Worm (Caenorhabditis elegans) whole organism, young adult: ENCODE results near the gene smg-9.
A peak's percentile ranks its signal among the peaks of the same experiment; 100 is the strongest.

Experiments used
- C17E4.6 ChIP-seq: fragments of 200-800 bp; sonication (Bioruptor generic); IDR thresholded peaks from 2 replicates; pipeline ENCODE4 v1.3.6; 2022; ENCODE audit warnings: missing genetic modification reagents, missing genetic modification characterization, missing compliant biosample characterization
- F57C9.4 ChIP-seq: sonication (generic microtip); optimal IDR thresholded peaks from 2 replicates; lab custom pipeline; 2017; ENCODE audit warnings: mild to moderate bottlenecking, missing genetic modification characterization, missing compliant biosample characterization
- Y53F4B.3 ChIP-seq: fragments of 200-800 bp; sonication (Bioruptor generic); IDR thresholded peaks from 2 replicates; pipeline ENCODE4 v1.3.6; 2022; ENCODE audit warnings: missing genetic modification reagents, missing genetic modification characterization, missing compliant biosample characterization
- Y56A3A.18 ChIP-seq: fragments of 200-800 bp; sonication (Bioruptor generic); IDR thresholded peaks from 2 replicates; pipeline ENCODE4 v1.3.6; 2022; ENCODE audit warnings: missing genetic modification reagents, missing genetic modification characterization, missing compliant biosample characterization
- Y67H2A.10 ChIP-seq: fragments of 200-800 bp; sonication (Bioruptor generic); conservative IDR thresholded peaks from 2 replicates; pipeline ENCODE4 v1.3.6; 2022; ENCODE audit warnings: missing genetic modification reagents, missing genetic modification characterization, missing compliant biosample characterization
- Y79H2A.3 ChIP-seq: fragments of 200-800 bp; sonication (Bioruptor generic); conservative IDR thresholded peaks from 2 replicates; pipeline ENCODE4 v1.3.6; 2022; ENCODE audit warnings: missing genetic modification reagents, missing genetic modification characterization, missing compliant biosample characterization
- ZK185.1 ChIP-seq: sonication (generic microtip); optimal IDR thresholded peaks from 2 replicates; lab custom pipeline; 2016; ENCODE audit warnings: mild to moderate bottlenecking, missing genetic modification characterization, missing compliant biosample characterization; ENCODE audit not compliant: poor library complexity, severe bottlenecking
- bed-1 ChIP-seq: fragments of 200-800 bp; sonication (Bioruptor generic); IDR thresholded peaks from 2 replicates; pipeline ENCODE4 v1.3.6; 2022; ENCODE audit warnings: missing genetic modification reagents, missing genetic modification characterization, missing compliant biosample characterization
- ccch-3 ChIP-seq: fragments of 200-800 bp; sonication (Bioruptor generic); optimal IDR thresholded peaks from 2 replicates; lab custom pipeline; 2018; ENCODE audit warnings: mild to moderate bottlenecking, missing genetic modification characterization, missing compliant biosample characterization
- ceh-100 ChIP-seq: fragments of 200-800 bp; sonication (Bioruptor generic); IDR thresholded peaks from 2 replicates; pipeline ENCODE4 v1.3.6; 2022; ENCODE audit warnings: missing genetic modification reagents, missing genetic modification characterization, missing compliant biosample characterization
- ceh-79 ChIP-seq: sonication (generic microtip); optimal IDR thresholded peaks from 2 replicates; lab custom pipeline; 2017; ENCODE audit warnings: mild to moderate bottlenecking, missing genetic modification characterization, missing compliant biosample characterization
- dpff-1 ChIP-seq: sonication (generic microtip); optimal IDR thresholded peaks from 2 replicates; lab custom pipeline; 2017; ENCODE audit warnings: mild to moderate bottlenecking, missing genetic modification characterization, missing compliant biosample characterization
- egrh-3 ChIP-seq: fragments of 200-800 bp; sonication (Bioruptor generic); IDR thresholded peaks from 2 replicates; pipeline ENCODE4 v1.3.6; 2022; ENCODE audit warnings: missing genetic modification reagents, missing genetic modification characterization, missing compliant biosample characterization
- fkh-3 ChIP-seq: sonication (generic microtip); optimal IDR thresholded peaks from 2 replicates; lab custom pipeline; 2016; ENCODE audit warnings: mild to moderate bottlenecking, missing genetic modification characterization, missing compliant biosample characterization
- lsy-27 ChIP-seq: sonication (generic microtip); optimal IDR thresholded peaks from 2 replicates; lab custom pipeline; 2017; ENCODE audit warnings: missing genetic modification characterization, mild to moderate bottlenecking, missing compliant biosample characterization, antibody characterized with exemption, missing genotype, borderline replicate concordance; ENCODE audit not compliant: insufficient read depth
- madf-10 ChIP-seq: sonication (generic microtip); optimal IDR thresholded peaks from 2 replicates; lab custom pipeline; 2016; ENCODE audit warnings: mild to moderate bottlenecking, missing genetic modification characterization, missing compliant biosample characterization
- madf-6 ChIP-seq: fragments of 200-800 bp; sonication (Bioruptor generic); IDR thresholded peaks from 2 replicates; pipeline ENCODE4 v1.3.6; 2022; ENCODE audit warnings: missing genetic modification reagents, missing genetic modification characterization, missing compliant biosample characterization
- mel-28 ChIP-seq: sonication (generic microtip); optimal IDR thresholded peaks from 2 replicates; lab custom pipeline; 2016; ENCODE audit warnings: borderline replicate concordance, mild to moderate bottlenecking, missing genetic modification characterization, missing compliant biosample characterization
- nfya-1 ChIP-seq: sonication (generic microtip); optimal IDR thresholded peaks from 2 replicates; lab custom pipeline; 2017; ENCODE audit warnings: antibody characterized with exemption, missing compliant biosample characterization, missing genetic modification characterization, borderline replicate concordance; ENCODE audit not compliant: insufficient read depth
- pbrm-1 ChIP-seq: fragments of 200-800 bp; sonication (Bioruptor generic); IDR thresholded peaks from 2 replicates; pipeline ENCODE4 v1.3.6; 2022; ENCODE audit warnings: missing genetic modification reagents, missing genetic modification characterization, missing compliant biosample characterization
- snpc-4 ChIP-seq, 5 experiments: fragments of 150-350 bp in 1 of 5; sonication (generic microtip) in 4 of 5; optimal IDR thresholded peaks; 2 replicates each; lab custom pipeline; 2014 to 2018; ENCODE audit warnings: missing genetic modification characterization in 5 of 5, missing biosample characterization in 3 of 5, antibody characterized with exemption in 2 of 5, mild to moderate bottlenecking in 2 of 5, missing compliant biosample characterization in 2 of 5, missing genotype in 2 of 5, moderate library complexity in 2 of 5, missing genetic modification reagents in 1 of 5
- somi-1 ChIP-seq: fragments of 200-800 bp; sonication (Bioruptor generic); optimal IDR thresholded peaks from 2 replicates; lab custom pipeline; 2018; ENCODE audit warnings: mild to moderate bottlenecking, missing genetic modification characterization, missing compliant biosample characterization
- unc-130 ChIP-seq: sonication (generic microtip); optimal IDR thresholded peaks from 2 replicates; lab custom pipeline; 2016; ENCODE audit warnings: missing genetic modification reagents, missing genetic modification characterization, missing compliant biosample characterization
- unc-62 ChIP-seq: fragments of 150-350 bp; optimal IDR thresholded peaks from 2 replicates; lab custom pipeline; 2014; ENCODE audit warnings: missing biosample characterization, missing genetic modification reagents, missing genetic modification characterization
- zfh-2 ChIP-seq: fragments of 200-800 bp; sonication (Bioruptor generic); conservative IDR thresholded peaks from 2 replicates; pipeline ENCODE4 v1.3.6; 2022; ENCODE audit warnings: missing genetic modification reagents, missing genetic modification characterization, missing compliant biosample characterization

smg-9 gene

ce11 chrII:14753246-14753645 is 597 bp upstream of the smg-9 start:
- TF ChIP-seq nfya-1 (tag; lab: Kevin White, UChicago): no peak
- TF ChIP-seq zfh-2 (GFP tag; lab: Robert Waterston, UW): peak; percentile 89
- peak; percentile 79; the same call in 1 of the 2 replicates for TF ChIP-seq egrh-3

- no peak for TF ChIP-seq ceh-100 (GFP tag; lab: Robert Waterston, UW)
- TF ChIP-seq pbrm-1 (GFP tag; lab: Robert Waterston, UW): no peak
These were observed 7.5 kb downstream of the smg-9 start for ce11 chrII:14745127-14745526.

- TF ChIP-seq madf-10 (tag; lab: Kevin White, UChicago) (no peak), snpc-4 (GFP tag; optimal IDR thresholded peaks at IDR 0.05; lab: Kevin White, UChicago) (no peak), snpc-4 (tag; optimal IDR thresholded peaks at IDR 0.05; lab: Kevin White, UChicago) (no peak), dpff-1 (tag; lab: Kevin White, UChicago) (no peak), mel-28 (tag; lab: Kevin White, UChicago) (no peak), C17E4.6 (GFP tag; lab: Robert Waterston, UW) (no peak), Y53F4B.3 (no peak), bed-1 (GFP tag; lab: Robert Waterston, UW) (no peak), fkh-3 (tag; lab: Kevin White, UChicago) (no peak), ceh-79 (tag; lab: Kevin White, UChicago) (no peak), lsy-27 (tag; lab: Kevin White, UChicago) (no peak)
These were observed 13.5 kb downstream of the smg-9 start, which contains the start of gene npr-34 for ce11 chrII:14739143-14739542. TSS of gene npr-34 (minus strand) at chrII:14739243.

ce11 chrII:14733424-14733823 is 19.2 kb downstream of the smg-9 start, which contains the start of gene glna-1:
TSS of gene glna-1 (minus strand) at chrII:14733524.
- TF ChIP-seq somi-1 (GFP tag; lab: Kevin White, UChicago) (no peak), Y79H2A.3 (GFP tag; lab: Robert Waterston, UW) (no peak), Y67H2A.10 (GFP tag; lab: Robert Waterston, UW) (no peak), F57C9.4 (tag; lab: Kevin White, UChicago) (no peak), C17E4.6 (GFP tag; lab: Robert Waterston, UW) (no peak), Y56A3A.18 (GFP tag; lab: Robert Waterston, UW) (no peak), madf-6 (GFP tag; lab: Robert Waterston, UW) (no peak), unc-130 (GFP tag; lab: Kevin White, UChicago) (no peak)
- TF ChIP-seq, all 124 proteins: peak for 0

- TF ChIP-seq ccch-3 (GFP tag; lab: Kevin White, UChicago): no peak
These were observed 24.5 kb downstream of the smg-9 start for ce11 chrII:14728119-14728518.

ce11 chrII:14706479-14706878 is 46.2 kb downstream of the smg-9 start:
- no peak for TF ChIP-seq dpff-1 (tag; lab: Kevin White, UChicago)

ce11 chrII:14705956-14706355 is 46.7 kb downstream of the smg-9 start:
- TF ChIP-seq ZK185.1 (tag; lab: Kevin White, UChicago): no peak
- TF ChIP-seq unc-62 (GFP tag; lab: Kevin White, UChicago): peak; percentile 1
- TF ChIP-seq, all 124 proteins: peak for 1
